Fruit fly (Drosophila melanogaster) whole organism, embryonic: ENCODE measurements around the gene Sptz.

Source experiments
- B-H1 ChIP-seq: fragments of 200-800 bp; sonication (Bioruptor generic); IDR thresholded peaks from 3 replicates; pipeline ENCODE4 v1.3.6; 2022; ENCODE audit warnings: missing biosample characterization, missing genetic modification characterization
- C15 ChIP-seq: fragments of 200-800 bp; sonication (Bioruptor generic); IDR thresholded peaks from 3 replicates; pipeline ENCODE4 v1.3.6; 2022; ENCODE audit warnings: missing biosample characterization, missing genetic modification characterization
- CG1024 ChIP-seq: fragments of 200-800 bp; sonication (Bioruptor generic); IDR thresholded peaks from 2 replicates; pipeline ENCODE4 v1.3.6; 2022; ENCODE audit warnings: missing biosample characterization, missing genetic modification characterization
- CG11247 ChIP-seq: fragments of 200-800 bp; sonication (Bioruptor generic); IDR thresholded peaks from 2 replicates; pipeline ENCODE4 v1.3.6; 2022; ENCODE audit warnings: missing biosample characterization, missing genetic modification characterization
- CG11504 ChIP-seq: fragments of 200-800 bp; sonication (Bioruptor generic); optimal IDR thresholded peaks from 3 replicates; lab custom pipeline; 2019; ENCODE audit warnings: missing biosample characterization, mild to moderate bottlenecking, missing genetic modification characterization, moderate library complexity
- CG12299 ChIP-seq: fragments of 200-800 bp; sonication (Bioruptor generic); optimal IDR thresholded peaks from 2 replicates; lab custom pipeline; 2018; ENCODE audit warnings: missing biosample characterization, mild to moderate bottlenecking, missing genetic modification characterization
- CG12942 ChIP-seq: fragments of 200-800 bp; sonication (Bioruptor generic); optimal IDR thresholded peaks from 3 replicates; lab custom pipeline; 2016; ENCODE audit warnings: missing biosample characterization, missing genetic modification characterization
- CG1603 ChIP-seq: fragments of 200-800 bp; sonication (Bioruptor generic); optimal IDR thresholded peaks from 2 replicates; lab custom pipeline; 2019; ENCODE audit warnings: missing biosample characterization, mild to moderate bottlenecking, missing genetic modification characterization, moderate library complexity
- CG16863 ChIP-seq: fragments of 200-800 bp; sonication (Bioruptor generic); optimal IDR thresholded peaks from 3 replicates; lab custom pipeline; 2016; ENCODE audit warnings: missing biosample characterization, missing genetic modification characterization
- CG32532 ChIP-seq: fragments of 200-800 bp; sonication (Bioruptor generic); IDR thresholded peaks from 2 replicates; pipeline ENCODE4 v1.3.6; 2022; ENCODE audit warnings: missing biosample characterization, missing genetic modification characterization
- CG34224 ChIP-seq: fragments of 200-800 bp; sonication (Bioruptor generic); IDR thresholded peaks from 3 replicates; pipeline ENCODE4 v1.3.6; 2022; ENCODE audit warnings: missing biosample characterization, missing genetic modification characterization; ENCODE audit not compliant: partially characterized antibody
- CG4730 ChIP-seq: fragments of 200-800 bp; sonication (Bioruptor generic); IDR thresholded peaks from 2 replicates; pipeline ENCODE4 v1.3.6; 2022; ENCODE audit warnings: missing biosample characterization, missing genetic modification characterization
- CG6791 ChIP-seq: fragments of 200-800 bp; sonication (Bioruptor generic); IDR thresholded peaks from 3 replicates; pipeline ENCODE4 v1.3.6; 2022; ENCODE audit warnings: missing biosample characterization, missing genetic modification characterization; ENCODE audit not compliant: partially characterized antibody
- CG6854 ChIP-seq: fragments of 200-800 bp; sonication (Bioruptor generic); optimal IDR thresholded peaks from 3 replicates; lab custom pipeline; 2017; ENCODE audit warnings: missing biosample characterization, mild to moderate bottlenecking, missing genetic modification characterization
- CG7357 ChIP-seq: fragments of 200-800 bp; sonication (Bioruptor generic); IDR thresholded peaks from 3 replicates; pipeline ENCODE4 v1.3.6; 2022; ENCODE audit warnings: missing biosample characterization, missing genetic modification characterization
- CG7928 ChIP-seq: fragments of 200-800 bp; sonication (Bioruptor generic); optimal IDR thresholded peaks from 2 replicates; lab custom pipeline; 2017; ENCODE audit warnings: missing biosample characterization, mild to moderate bottlenecking, missing genetic modification characterization
- CG7987 ChIP-seq: fragments of 200-800 bp; sonication (Bioruptor generic); optimal IDR thresholded peaks from 2 replicates; lab custom pipeline; 2018; ENCODE audit warnings: missing biosample characterization, mild to moderate bottlenecking, missing genetic modification characterization, moderate library complexity
- CG9215 ChIP-seq: fragments of 200-800 bp; sonication (Bioruptor generic); IDR thresholded peaks from 2 replicates; pipeline ENCODE4 v1.3.6; 2022; ENCODE audit warnings: missing biosample characterization, missing genetic modification characterization
- CG9609 ChIP-seq: fragments of 200-800 bp; sonication (Bioruptor generic); optimal IDR thresholded peaks from 3 replicates; lab custom pipeline; 2016; ENCODE audit warnings: missing biosample characterization, missing genetic modification characterization
- CG9876 ChIP-seq: fragments of 200-800 bp; sonication (Bioruptor generic); optimal IDR thresholded peaks from 2 replicates; lab custom pipeline; 2016; ENCODE audit warnings: missing biosample characterization, missing genetic modification characterization
- D19A ChIP-seq: fragments of 200-800 bp; optimal IDR thresholded peaks from 3 replicates; lab custom pipeline; 2019; ENCODE audit warnings: missing biosample characterization, mild to moderate bottlenecking, missing genetic modification characterization, moderate library complexity
- HLH4C ChIP-seq: fragments of 200-800 bp; sonication (Bioruptor generic); IDR thresholded peaks from 3 replicates; pipeline ENCODE4 v1.3.6; 2022; ENCODE audit warnings: missing biosample characterization, missing genetic modification characterization; ENCODE audit not compliant: partially characterized antibody
- Jarid2 ChIP-seq: fragments of 200-800 bp; sonication (Bioruptor generic); optimal IDR thresholded peaks from 3 replicates; lab custom pipeline; 2017; ENCODE audit warnings: mild to moderate bottlenecking, missing biosample characterization, missing genetic modification reagents, missing genetic modification characterization
- MESR4 ChIP-seq: fragments of 200-800 bp; sonication (Bioruptor generic); optimal IDR thresholded peaks from 2 replicates; lab custom pipeline; 2018; ENCODE audit warnings: missing biosample characterization, mild to moderate bottlenecking, missing genetic modification characterization, moderate library complexity
- Opbp ChIP-seq: fragments of 200-800 bp; sonication (Bioruptor generic); IDR thresholded peaks from 3 replicates; pipeline ENCODE4 v1.3.6; 2022; ENCODE audit warnings: missing biosample characterization, missing genetic modification characterization; ENCODE audit not compliant: partially characterized antibody
- Scr ChIP-seq: fragments of 200-800 bp; sonication (Bioruptor generic); IDR thresholded peaks from 2 replicates; pipeline ENCODE4 v1.3.6; 2022; ENCODE audit warnings: missing biosample characterization, missing genetic modification characterization; ENCODE audit not compliant: partially characterized antibody
- chif ChIP-seq, 2 experiments: fragments of 200-800 bp; sonication (Bioruptor generic); optimal IDR thresholded peaks; 3 replicates each; lab custom pipeline; 2016; ENCODE audit warnings: missing biosample characterization in 2 of 2, missing genetic modification characterization in 2 of 2
- croc ChIP-seq: fragments of 200-800 bp; sonication (Bioruptor generic); conservative IDR thresholded peaks from 3 replicates; pipeline ENCODE4 v1.3.6; 2022; ENCODE audit warnings: missing biosample characterization, missing genetic modification characterization
- crp ChIP-seq, 2 experiments: fragments of 200-800 bp; sonication (Bioruptor generic); optimal IDR thresholded peaks; 2 replicates in 1 of 2; 3 replicates in 1 of 2; lab custom pipeline; 2017; ENCODE audit warnings: missing biosample characterization in 2 of 2, missing genetic modification characterization in 2 of 2, mild to moderate bottlenecking in 1 of 2, moderate library complexity in 1 of 2
- grau ChIP-seq: fragments of 200-800 bp; optimal IDR thresholded peaks from 3 replicates; lab custom pipeline; 2019; ENCODE audit warnings: missing biosample characterization, mild to moderate bottlenecking, missing genetic modification characterization, moderate library complexity
- jumu ChIP-seq: fragments of 200-800 bp; sonication (Bioruptor generic); optimal IDR thresholded peaks from 3 replicates; lab custom pipeline; 2016; ENCODE audit warnings: missing biosample characterization, missing genetic modification characterization
- knrl ChIP-seq: fragments of 200-800 bp; sonication (Bioruptor generic); IDR thresholded peaks from 3 replicates; pipeline ENCODE4 v1.3.6; 2022; ENCODE audit warnings: missing biosample characterization, missing genetic modification characterization; ENCODE audit not compliant: partially characterized antibody
- maf-S ChIP-seq: fragments of 200-800 bp; sonication (Bioruptor generic); optimal IDR thresholded peaks from 2 replicates; lab custom pipeline; 2016; ENCODE audit warnings: missing biosample characterization, missing genetic modification characterization
- mld ChIP-seq: fragments of 200-800 bp; sonication (Bioruptor generic); IDR thresholded peaks from 3 replicates; pipeline ENCODE4 v1.3.6; 2022; ENCODE audit warnings: missing biosample characterization, missing genetic modification characterization; ENCODE audit not compliant: partially characterized antibody
- otp ChIP-seq: fragments of 200-800 bp; sonication (Bioruptor generic); IDR thresholded peaks from 3 replicates; pipeline ENCODE4, ENCODE4 v1.3.6; 2022; ENCODE audit warnings: missing biosample characterization, missing genetic modification characterization
- pan ChIP-seq, 4 experiments: fragments of >200 bp in 3 of 4; fragments of 200-800 bp in 1 of 4; sonication (Bioruptor generic) in 1 of 4; optimal IDR thresholded peaks in 3 of 4; IDR thresholded peaks in 1 of 4; 2 replicates each; pipeline versions ENCODE4 v1.3.6 to Lab custom; 2017 to 2022; ENCODE audit warnings: missing biosample characterization in 2 of 4, missing genetic modification characterization in 2 of 4, mixed read lengths in 1 of 4
- pum ChIP-seq: fragments of 200-800 bp; sonication (Bioruptor generic); optimal IDR thresholded peaks from 2 replicates; lab custom pipeline; 2016; ENCODE audit warnings: missing biosample characterization, missing genetic modification characterization
- pzg ChIP-seq: fragments of 200-800 bp; sonication (Bioruptor generic); optimal IDR thresholded peaks from 3 replicates; lab custom pipeline; 2018; ENCODE audit warnings: missing biosample characterization, mild to moderate bottlenecking, missing genetic modification characterization, moderate library complexity
- sc ChIP-seq, 3 experiments: fragments of >200 bp in 2 of 3; fragments of 200-800 bp in 1 of 3; sonication (Bioruptor generic) in 1 of 3; optimal IDR thresholded peaks; 2 replicates in 2 of 3; 3 replicates in 1 of 3; lab custom pipeline; 2017; ENCODE audit warnings: mild to moderate bottlenecking in 1 of 3, missing biosample characterization in 1 of 3, missing genetic modification characterization in 1 of 3, missing genetic modification reagents in 1 of 3
- seq ChIP-seq: fragments of 200-800 bp; sonication (Bioruptor generic); IDR thresholded peaks from 2 replicates; pipeline ENCODE4 v1.3.6; 2022; ENCODE audit warnings: missing biosample characterization, missing genetic modification characterization
- sisA ChIP-seq: fragments of 200-800 bp; sonication (Bioruptor generic); IDR thresholded peaks from 2 replicates; pipeline ENCODE4 v1.3.6; 2022; ENCODE audit warnings: missing biosample characterization, missing genetic modification characterization
- sqz ChIP-seq: fragments of 200-800 bp; sonication (Bioruptor generic); optimal IDR thresholded peaks from 3 replicates; lab custom pipeline; 2018; ENCODE audit warnings: missing biosample characterization, mild to moderate bottlenecking, missing genetic modification characterization
- tna ChIP-seq: fragments of 200-800 bp; sonication (Bioruptor generic); IDR thresholded peaks from 2 replicates; pipeline ENCODE4 v1.3.6; 2022; ENCODE audit warnings: missing biosample characterization, missing genetic modification characterization; ENCODE audit not compliant: partially characterized antibody
- unc-4 ChIP-seq: fragments of 200-800 bp; sonication (Bioruptor generic); IDR thresholded peaks from 2 replicates; pipeline ENCODE4 v1.3.6; 2022; ENCODE audit warnings: missing biosample characterization, missing genetic modification characterization; ENCODE audit not compliant: partially characterized antibody
- wor ChIP-seq: fragments of 200-800 bp; sonication (Bioruptor generic); IDR thresholded peaks from 2 replicates; pipeline ENCODE4 v1.3.6; 2022; ENCODE audit warnings: missing biosample characterization, missing genetic modification characterization
- zen ChIP-seq: fragments of 200-800 bp; sonication (Bioruptor generic); optimal IDR thresholded peaks from 3 replicates; lab custom pipeline; 2018; ENCODE audit warnings: missing biosample characterization, mild to moderate bottlenecking, missing genetic modification characterization, moderate library complexity
- zen2 ChIP-seq: fragments of 200-800 bp; sonication (Bioruptor generic); IDR thresholded peaks from 3 replicates; pipeline ENCODE4 v1.3.6; 2022; ENCODE audit warnings: missing biosample characterization, missing genetic modification characterization; ENCODE audit not compliant: partially characterized antibody

The Sptz gene

dm6 chr3R:11421643-11422122 is at the start of gene Sptz, which contains the start of gene ninaG (continued):
- TF ChIP-seq unc-4 = peak; percentile 61; the same call in 1 of the 2 replicates
- no peak for TF ChIP-seq MESR4 (GFP tag; lab: Kevin White, UChicago)
- TF ChIP-seq Scr = peak; percentile 64
- peak; percentile 89 for TF ChIP-seq wor
- TF ChIP-seq CG6854 (GFP tag; lab: Kevin White, UChicago) = peak; percentile 11
- peak; percentile 89 for TF ChIP-seq CG11504 (tag; lab: Kevin White, UChicago)
- TF ChIP-seq CG1603 (tag; lab: Kevin White, UChicago) = peak; percentile 86
- peak; percentile 38; the same call in 1 of the 3 replicates for TF ChIP-seq Opbp (GFP tag; lab: Robert Waterston, UW)
- TF ChIP-seq CG7928 (GFP tag; lab: Kevin White, UChicago) = peak; percentile 67
- TF ChIP-seq pzg (GFP tag; lab: Kevin White, UChicago) = peak; percentile 56
- peak; percentile 92 for TF ChIP-seq maf-S
- TF ChIP-seq pan (optimal IDR thresholded peaks at IDR 0.05; lab: Kevin White, UChicago) = no peak
- TF ChIP-seq pan (GFP tag; optimal IDR thresholded peaks at IDR 0.05 in 1 of 2, IDR thresholded peaks at IDR 0.05 in 1 of 2) = peak in 1 of 2 experiments; percentile 95
- peak in 1 of 2 experiments; percentile 78 for TF ChIP-seq crp (GFP tag; optimal IDR thresholded peaks at IDR 0.05; lab: Kevin White, UChicago)
- peak; percentile 89 for TF ChIP-seq CG7357 (GFP tag; lab: Robert Waterston, UW)
- TF ChIP-seq grau = peak; percentile 89
- TF ChIP-seq CG9876 (GFP tag; lab: Kevin White, UChicago) = peak; percentile 90
- TF ChIP-seq tna (GFP tag; lab: Robert Waterston, UW) = no peak
- peak; percentile 67 for TF ChIP-seq Jarid2
- TF ChIP-seq HLH4C = peak; percentile 30; the same call in 1 of the 3 replicates
- no peak for TF ChIP-seq sqz (GFP tag; lab: Kevin White, UChicago)
- TF ChIP-seq knrl (GFP tag; lab: Robert Waterston, UW) = peak; percentile 63
- peak; percentile 95 for TF ChIP-seq CG4730
- peak; percentile 94 for TF ChIP-seq croc (GFP tag; lab: Robert Waterston, UW)
- TF ChIP-seq B-H1 (GFP tag; lab: Robert Waterston, UW) = peak; percentile 92
- no peak; the same call in 2 of the 3 replicates for TF ChIP-seq zen2
- TF ChIP-seq CG11247 (GFP tag; lab: Robert Waterston, UW) = peak; percentile 95
- peak; percentile 81; the same call in 1 of the 3 replicates for TF ChIP-seq C15 (GFP tag; lab: Robert Waterston, UW)
- TF ChIP-seq D19A = no peak
- TF ChIP-seq otp (GFP tag; lab: Robert Waterston, UW) = peak; percentile 92
- peak; percentile 86 for TF ChIP-seq CG1024 (GFP tag; lab: Robert Waterston, UW)
- TF ChIP-seq CG7987 (GFP tag; lab: Kevin White, UChicago) = peak; percentile 71
- peak; percentile 86 for TF ChIP-seq seq (GFP tag; lab: Robert Waterston, UW)
- TF ChIP-seq CG32532 (GFP tag; lab: Robert Waterston, UW) = peak; percentile 95
- peak; percentile 94 for TF ChIP-seq CG9215 (GFP tag; lab: Robert Waterston, UW)
- no peak for TF ChIP-seq sc (optimal IDR thresholded peaks at IDR 0.05; lab: Kevin White, UChicago)
- TF ChIP-seq sc (GFP tag; optimal IDR thresholded peaks at IDR 0.05; lab: Kevin White, UChicago) = peak; percentile 81
- peak; percentile 80 for TF ChIP-seq CG12299 (tag; lab: Kevin White, UChicago)
- peak; percentile 95 for TF ChIP-seq CG9609 (GFP tag; lab: Kevin White, UChicago)
- peak; percentile 95 to 96 for TF ChIP-seq chif (GFP tag; optimal IDR thresholded peaks at IDR 0.05; lab: Kevin White, UChicago)
- 0 out of 3 replicates have a peak, but pooled peaks have one; percentile 17 for TF ChIP-seq CG6791
- TF ChIP-seq mld = no peak
- TF ChIP-seq jumu = peak; percentile 95
- TF ChIP-seq sisA (GFP tag; lab: Robert Waterston, UW) = peak; percentile 96
- peak; percentile 93 for TF ChIP-seq CG16863 (GFP tag; lab: Kevin White, UChicago)
- peak; percentile 96 for TF ChIP-seq pum (GFP tag; lab: Kevin White, UChicago)
- peak; percentile 7; the same call in 1 of the 3 replicates for TF ChIP-seq CG34224
- TF ChIP-seq zen (tag; lab: Kevin White, UChicago) = peak; percentile 94
- TF ChIP-seq CG12942 (GFP tag; lab: Kevin White, UChicago) = peak; percentile 94
